Worm (Caenorhabditis elegans): ENCODE measurements around the gene irld-6.

Gene irld-6

DNA sequence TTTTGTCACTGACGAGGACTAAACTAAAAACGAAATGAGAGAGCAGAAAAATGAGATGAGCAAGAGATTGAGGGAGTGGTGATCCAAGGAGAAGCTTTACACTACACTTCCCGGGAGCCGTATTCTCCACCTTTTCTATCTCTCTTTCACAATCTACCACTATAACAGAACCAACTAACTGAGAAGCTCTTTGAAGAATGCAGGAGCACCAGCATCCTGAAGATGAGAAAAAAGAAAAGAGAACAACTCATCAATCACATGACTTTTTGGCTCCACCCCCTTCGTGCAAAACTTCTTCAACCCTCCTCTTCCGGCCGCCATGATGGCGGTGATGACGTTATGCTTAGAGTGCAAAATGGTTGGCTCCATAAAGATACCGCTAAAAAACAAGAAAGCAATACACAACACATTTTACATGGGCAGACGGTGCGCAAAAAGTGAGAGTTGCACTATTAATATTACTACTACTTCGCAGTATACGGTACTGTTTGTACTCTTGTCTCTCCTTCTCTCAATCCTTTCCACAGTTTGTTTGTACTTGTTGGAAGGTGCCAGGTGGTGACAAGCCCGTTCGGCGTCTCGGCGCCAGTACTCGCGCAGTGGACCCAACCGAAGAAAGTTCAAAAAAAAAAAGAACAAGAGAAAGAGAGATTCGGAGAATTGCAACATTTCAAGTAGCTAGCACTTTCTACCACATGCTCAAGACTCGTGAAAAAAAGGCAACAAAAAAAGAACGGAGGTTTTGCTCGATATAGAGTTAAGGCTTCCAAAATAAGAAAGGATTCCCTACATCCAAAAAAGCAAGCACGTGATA is 37.4 kb downstream of the irld-6 start:
- TF ChIP-seq him-1 (tag; optimal IDR thresholded peaks at IDR 0.05), result no peak
- TF ChIP-seq W03F9.2 (tag; optimal IDR thresholded peaks at IDR 0.05), result no peak
- TF ChIP-seq dao-5 (tag; optimal IDR thresholded peaks at IDR 0.05), result no peak

DNA sequence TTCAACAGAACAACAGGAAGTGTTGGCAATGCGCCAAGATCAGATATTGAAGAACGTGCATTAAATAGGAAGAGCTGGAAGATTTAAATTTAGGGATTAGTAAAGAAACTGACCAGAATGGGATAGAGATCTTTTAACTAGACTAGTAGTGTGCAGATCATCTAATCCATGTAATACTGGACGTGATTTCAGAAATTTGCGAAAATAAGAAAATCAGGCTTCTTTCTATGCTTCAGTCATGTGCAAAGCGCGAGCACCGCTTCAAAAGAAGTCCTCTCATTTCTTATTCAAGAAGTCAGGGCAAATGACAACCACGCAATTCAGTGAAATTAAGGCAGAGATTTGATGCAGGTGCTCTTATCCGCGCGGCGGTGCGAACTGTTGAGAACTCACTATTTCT is 38.6 kb downstream of the irld-6 start:
- TF ChIP-seq him-1 (tag; optimal IDR thresholded peaks at IDR 0.05) (no peak), W03F9.2 (tag; optimal IDR thresholded peaks at IDR 0.05) (no peak), dao-5 (tag; optimal IDR thresholded peaks at IDR 0.05) (no peak)

DNA sequence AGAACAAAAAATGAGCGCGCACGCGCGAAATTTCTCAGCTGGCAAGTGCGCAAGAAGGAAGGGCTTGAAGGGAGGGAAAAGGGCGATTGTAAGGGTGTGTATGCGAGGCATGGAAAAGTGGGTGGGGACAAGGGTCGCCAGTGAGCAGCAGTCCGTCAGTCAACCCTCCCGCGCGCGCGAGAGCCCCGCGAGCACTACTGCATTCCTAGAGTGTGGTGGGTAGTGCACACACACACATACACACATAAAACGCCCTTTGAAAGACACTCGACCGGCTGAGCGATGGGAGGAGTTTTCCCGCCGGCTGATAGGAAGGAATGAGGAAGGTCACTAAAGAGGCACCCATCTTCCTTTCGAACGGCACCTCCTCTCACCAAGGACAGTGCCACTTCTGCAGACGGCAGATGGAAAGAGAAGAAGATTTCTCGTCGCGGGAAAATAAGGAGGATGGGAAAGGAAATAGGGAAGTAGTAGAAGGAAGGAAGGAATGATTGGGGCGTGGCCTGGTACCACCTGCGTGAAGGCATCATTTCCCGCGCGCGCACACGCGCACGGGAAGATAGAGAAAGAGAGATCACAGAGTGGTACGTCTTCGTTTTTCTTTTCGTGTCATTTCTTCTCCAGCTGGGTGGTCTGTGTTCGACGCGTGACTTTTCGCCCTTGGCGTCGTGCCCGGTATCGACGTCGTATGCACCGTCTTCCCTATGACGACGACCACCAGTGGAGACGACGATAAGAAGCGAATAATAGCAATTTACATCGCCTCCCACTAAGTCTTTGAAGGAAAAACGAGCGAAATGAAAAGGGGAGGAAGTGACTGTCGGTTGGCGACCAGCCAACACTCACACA is 39.5 kb downstream of the irld-6 start:
- TF ChIP-seq dao-5 (tag; optimal IDR thresholded peaks at IDR 0.05) (no peak), W03F9.2 (tag; optimal IDR thresholded peaks at IDR 0.05) (no peak), him-1 (tag; optimal IDR thresholded peaks at IDR 0.05) (no peak)

DNA sequence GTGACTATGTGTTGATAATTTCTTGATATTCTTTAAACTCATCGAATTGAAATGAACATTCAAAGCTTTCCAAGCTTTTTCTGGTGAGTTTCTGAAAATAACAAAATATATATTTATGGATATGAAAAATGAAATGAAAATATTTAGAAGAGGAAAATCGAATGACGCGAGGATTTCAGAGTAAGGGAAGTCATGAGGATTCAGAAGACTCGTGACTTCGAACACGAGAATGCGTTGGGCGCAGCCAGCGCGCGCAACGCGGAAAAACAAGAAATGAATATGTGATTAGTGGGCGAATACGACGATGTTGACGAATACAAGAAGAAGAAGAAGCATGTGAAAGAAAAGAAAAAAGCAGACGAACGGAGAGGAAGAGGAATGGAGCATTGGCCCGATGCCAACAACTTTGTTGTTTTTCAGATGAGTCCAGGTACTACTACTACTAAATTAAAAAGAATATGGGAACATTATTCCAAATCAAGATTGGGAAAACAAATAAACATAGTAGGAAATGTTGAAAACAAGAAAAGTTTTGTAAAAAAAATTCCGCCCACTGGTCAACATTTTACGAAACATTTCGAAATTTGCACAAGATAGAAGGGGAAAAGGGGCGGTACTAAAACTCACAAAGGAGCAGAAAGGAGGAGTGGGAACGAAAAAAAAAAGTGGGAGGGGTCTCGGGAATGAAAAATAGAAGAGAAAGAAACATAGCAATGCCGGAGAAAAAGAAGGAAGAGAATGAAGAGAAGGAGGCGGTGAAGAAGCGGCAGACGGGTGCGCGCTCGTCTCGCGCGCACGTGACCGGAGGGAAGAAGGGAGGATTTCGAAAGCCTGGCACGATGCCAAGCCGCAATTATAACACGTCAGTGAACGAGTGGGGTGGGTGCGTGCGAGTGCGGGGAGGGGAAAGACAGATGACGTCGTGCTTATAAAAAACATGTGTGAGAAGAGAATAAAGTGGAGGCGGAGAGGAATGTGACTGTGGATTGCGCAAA is 41.1 kb downstream of the irld-6 start:
- TF ChIP-seq W03F9.2 (tag; optimal IDR thresholded peaks at IDR 0.05) (peak; percentile 40), him-1 (tag; optimal IDR thresholded peaks at IDR 0.05) (peak; percentile 91), dao-5 (tag; optimal IDR thresholded peaks at IDR 0.05) (no peak)

DNA sequence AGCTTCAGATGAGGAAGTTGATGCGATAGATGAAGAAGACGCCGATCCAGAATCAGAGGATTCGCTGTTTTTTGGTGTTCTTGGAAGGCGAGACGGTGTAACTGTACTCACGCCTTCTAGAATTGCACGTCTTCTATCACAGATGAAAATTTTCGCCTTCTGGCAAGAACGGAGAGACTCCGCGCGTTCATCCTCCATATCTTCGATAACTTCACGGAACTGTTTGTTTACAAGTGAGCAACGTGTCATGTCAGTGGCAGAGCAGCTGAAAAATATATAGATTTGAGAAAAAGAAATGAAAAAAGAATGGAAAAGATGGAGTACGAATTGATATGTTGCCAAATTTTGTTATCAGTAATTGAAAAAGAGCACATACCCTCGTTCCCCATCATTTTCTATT is 42.0 kb downstream of the irld-6 start:
- TF ChIP-seq W03F9.2 (tag; optimal IDR thresholded peaks at IDR 0.05), result no peak
- TF ChIP-seq dao-5 (tag; optimal IDR thresholded peaks at IDR 0.05), result no peak
- TF ChIP-seq him-1 (tag; optimal IDR thresholded peaks at IDR 0.05), result no peak

DNA sequence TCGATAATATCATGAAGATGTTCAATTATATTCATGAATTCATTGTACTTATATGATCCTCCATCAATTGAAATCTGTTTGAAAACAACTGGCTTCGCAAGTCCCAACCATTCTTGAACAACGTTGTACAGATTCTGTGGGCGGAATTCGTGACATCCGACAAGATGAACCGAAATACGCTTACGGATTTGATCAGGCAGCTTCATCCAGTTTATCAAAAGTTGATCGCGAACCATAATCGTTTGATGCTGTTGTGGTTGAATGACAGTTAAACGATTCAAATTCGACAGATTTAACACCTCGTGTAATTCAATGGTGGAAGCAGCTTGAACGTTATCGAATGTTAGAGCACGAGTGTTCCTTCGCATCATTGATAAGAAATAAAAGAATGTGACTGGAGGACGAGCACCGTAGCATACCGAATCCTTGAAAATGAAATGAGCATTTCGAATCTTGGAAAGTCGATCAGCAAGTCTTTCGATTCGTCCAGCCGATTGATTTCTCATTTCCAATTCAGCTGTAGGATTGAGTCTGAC is 42.8 kb downstream of the irld-6 start:
- TF ChIP-seq W03F9.2 (tag; optimal IDR thresholded peaks at IDR 0.05) (no peak), dao-5 (tag; optimal IDR thresholded peaks at IDR 0.05) (no peak), him-1 (tag; optimal IDR thresholded peaks at IDR 0.05) (no peak)

DNA sequence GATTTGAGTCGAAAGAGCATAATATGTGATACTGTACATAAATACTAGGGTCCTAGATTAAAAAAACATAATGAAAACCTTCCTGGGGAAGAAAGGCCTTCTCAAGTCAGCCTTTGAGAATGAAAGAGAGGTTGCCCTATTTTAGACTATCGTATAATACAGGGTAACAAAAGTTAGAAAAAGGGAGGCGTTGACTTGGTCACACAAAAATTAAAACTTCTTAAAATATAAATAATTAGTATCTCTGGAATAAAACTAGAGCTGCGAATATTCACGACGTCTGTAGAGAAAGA is 44.0 kb downstream of the irld-6 start:
- TF ChIP-seq dao-5 (tag; optimal IDR thresholded peaks at IDR 0.05) (no peak), W03F9.2 (tag; optimal IDR thresholded peaks at IDR 0.05) (no peak), him-1 (tag; optimal IDR thresholded peaks at IDR 0.05) (no peak)

DNA sequence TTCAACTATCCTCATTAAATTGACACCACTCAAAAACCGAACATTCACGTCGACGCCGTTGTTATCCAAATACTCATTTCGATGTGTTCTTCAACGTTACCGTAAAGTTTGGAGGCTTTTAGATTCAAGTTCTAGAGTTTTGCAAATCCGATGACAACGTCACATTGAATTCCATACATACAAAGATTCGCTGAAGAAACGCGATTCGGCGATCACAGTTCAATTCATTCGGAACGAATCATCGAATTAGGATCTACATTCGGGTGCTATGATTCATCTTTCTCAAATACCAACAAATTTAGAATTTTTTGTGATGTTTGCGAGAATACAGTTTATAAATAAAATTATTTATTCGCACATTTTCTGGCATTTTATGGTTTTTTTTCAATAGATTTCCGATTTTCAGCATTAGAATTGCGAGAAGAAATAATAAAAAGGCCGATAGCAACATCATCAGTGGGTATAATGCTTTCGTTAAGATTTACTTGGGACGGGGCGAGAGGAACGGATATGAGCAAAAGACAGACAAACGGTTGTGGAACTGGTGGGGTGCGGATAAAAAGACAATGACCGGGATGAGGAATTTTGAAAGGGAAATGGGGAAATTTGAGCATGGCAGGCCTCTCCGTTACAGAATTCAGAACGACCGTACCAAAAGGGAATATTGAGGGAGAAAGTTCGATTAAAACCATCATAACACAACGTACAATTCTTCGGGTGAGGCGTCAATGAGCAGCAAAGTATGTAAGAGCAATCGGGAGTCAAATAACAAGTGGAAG is 44.6 kb downstream of the irld-6 start:
- no peak for TF ChIP-seq him-1 (tag; optimal IDR thresholded peaks at IDR 0.05)
- TF ChIP-seq W03F9.2 (tag; optimal IDR thresholded peaks at IDR 0.05), result no peak
- no peak for TF ChIP-seq dao-5 (tag; optimal IDR thresholded peaks at IDR 0.05)

DNA sequence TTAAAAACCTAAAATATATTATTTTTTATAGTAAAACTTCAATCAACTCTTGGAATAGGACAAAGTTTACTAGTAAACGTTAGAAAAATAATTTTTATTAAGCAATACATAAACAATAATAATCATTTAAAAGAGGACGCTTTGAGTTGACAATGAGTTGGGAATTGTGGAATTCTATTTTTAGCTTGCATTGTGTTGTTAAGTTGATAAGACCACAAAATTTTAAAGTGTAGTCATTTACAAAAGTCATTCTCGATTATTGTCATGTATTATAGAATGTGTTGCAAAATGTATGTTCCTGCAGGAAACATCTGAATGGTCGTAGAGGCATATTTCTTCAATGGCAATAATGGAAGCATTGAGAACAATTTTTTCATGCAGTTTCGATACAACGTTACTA is 45.6 kb downstream of the irld-6 start:
- TF ChIP-seq him-1 (tag; optimal IDR thresholded peaks at IDR 0.05) (no peak), dao-5 (tag; optimal IDR thresholded peaks at IDR 0.05) (no peak), W03F9.2 (tag; optimal IDR thresholded peaks at IDR 0.05) (no peak)

DNA sequence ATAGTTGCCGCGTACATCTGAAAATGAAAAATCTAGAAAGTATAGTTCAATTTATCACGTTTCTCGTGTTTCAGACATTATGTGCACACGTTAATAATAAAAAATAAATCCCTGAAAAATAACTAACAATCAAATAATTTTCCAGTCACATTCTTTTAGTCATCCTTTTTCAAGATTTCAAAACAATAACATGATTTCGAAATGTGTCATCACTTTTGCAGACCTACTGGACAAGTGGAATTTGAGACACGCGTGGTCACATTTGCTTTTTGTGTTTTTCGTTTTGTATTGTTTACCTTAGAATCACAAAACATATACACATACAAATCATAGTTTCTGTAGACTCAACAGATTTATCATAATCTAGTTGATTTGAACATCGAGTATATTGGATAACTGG is 47.2 kb downstream of the irld-6 start:
- TF ChIP-seq W03F9.2 (tag; optimal IDR thresholded peaks at IDR 0.05) (no peak), him-1 (tag; optimal IDR thresholded peaks at IDR 0.05) (no peak), dao-5 (tag; optimal IDR thresholded peaks at IDR 0.05) (no peak)

DNA sequence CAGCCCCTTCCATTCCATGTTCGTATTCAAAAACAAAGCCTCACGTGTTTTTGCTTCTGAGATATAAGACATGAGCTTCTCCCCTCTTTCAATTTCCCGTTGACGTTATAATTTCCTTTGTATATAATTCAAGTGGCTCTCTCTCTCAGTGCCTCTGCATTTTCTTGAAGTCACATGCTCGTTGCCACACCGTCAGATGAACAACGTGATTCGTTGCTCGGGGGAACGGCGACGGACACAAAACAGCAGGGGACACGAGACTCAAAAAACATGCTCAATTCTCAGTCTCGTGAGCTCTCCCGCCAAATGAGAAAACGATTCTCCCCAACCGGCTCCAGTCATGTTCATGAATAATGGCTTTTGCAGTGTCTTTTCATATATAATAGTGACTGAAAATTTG is 48.3 kb downstream of the irld-6 start:
- no peak for TF ChIP-seq W03F9.2 (tag; optimal IDR thresholded peaks at IDR 0.05)
- TF ChIP-seq him-1 (tag; optimal IDR thresholded peaks at IDR 0.05), result no peak
- no peak for TF ChIP-seq dao-5 (tag; optimal IDR thresholded peaks at IDR 0.05)
